Fruit fly (Drosophila melanogaster) whole organism, embryonic: ENCODE measurements around the gene Eig71Ed.
A peak's percentile ranks its signal among the peaks of the same experiment; 100 is the strongest.

Experiments used
- Ada2b ChIP-seq: fragments of 200-800 bp; sonication (Bioruptor generic); IDR thresholded peaks from 2 replicates; pipeline ENCODE4 v1.3.6; 2022; ENCODE audit warnings: missing biosample characterization, missing genetic modification characterization
- B-H2 ChIP-seq: fragments of 200-800 bp; sonication (Bioruptor generic); optimal IDR thresholded peaks from 2 replicates; lab custom pipeline; 2018; ENCODE audit warnings: missing biosample characterization, mild to moderate bottlenecking, missing genetic modification characterization
- Bgb ChIP-seq: fragments of 200-800 bp; sonication (Bioruptor generic); IDR thresholded peaks from 2 replicates; pipeline ENCODE4 v1.3.6; 2022; ENCODE audit warnings: missing biosample characterization, missing genetic modification characterization; ENCODE audit not compliant: partially characterized antibody
- CG1024 ChIP-seq: fragments of 200-800 bp; sonication (Bioruptor generic); IDR thresholded peaks from 2 replicates; pipeline ENCODE4 v1.3.6; 2022; ENCODE audit warnings: missing biosample characterization, missing genetic modification characterization
- CG10321 ChIP-seq: fragments of 200-800 bp; sonication (Bioruptor generic); IDR thresholded peaks from 2 replicates; pipeline ENCODE4 v1.3.6; 2022; ENCODE audit warnings: missing biosample characterization, missing genetic modification characterization
- CG10979 ChIP-seq: fragments of 200-800 bp; sonication (Bioruptor generic); optimal IDR thresholded peaks from 2 replicates; lab custom pipeline; 2018; ENCODE audit warnings: missing biosample characterization, mild to moderate bottlenecking, missing genetic modification characterization, moderate library complexity
- CG11093 ChIP-seq: fragments of 200-800 bp; sonication (Bioruptor generic); IDR thresholded peaks from 3 replicates; pipeline ENCODE4 v1.3.6; 2022; ENCODE audit warnings: missing biosample characterization, missing genetic modification characterization
- CG11247 ChIP-seq: fragments of 200-800 bp; sonication (Bioruptor generic); IDR thresholded peaks from 2 replicates; pipeline ENCODE4 v1.3.6; 2022; ENCODE audit warnings: missing biosample characterization, missing genetic modification characterization
- CG11723 ChIP-seq: fragments of 200-800 bp; sonication (Bioruptor generic); optimal IDR thresholded peaks from 2 replicates; lab custom pipeline; 2017; ENCODE audit warnings: missing biosample characterization, mild to moderate bottlenecking, missing genetic modification characterization
- CG12071 ChIP-seq: fragments of 200-800 bp; sonication (Bioruptor generic); optimal IDR thresholded peaks from 3 replicates; lab custom pipeline; 2018; ENCODE audit warnings: missing biosample characterization, mild to moderate bottlenecking, missing genetic modification characterization
- CG12155 ChIP-seq: fragments of 200-800 bp; sonication (Bioruptor generic); optimal IDR thresholded peaks from 3 replicates; lab custom pipeline; 2016; ENCODE audit warnings: missing biosample characterization, missing genetic modification characterization
- CG13296 ChIP-seq: fragments of 200-800 bp; sonication (Bioruptor generic); optimal IDR thresholded peaks from 3 replicates; lab custom pipeline; 2018; ENCODE audit warnings: missing biosample characterization, mild to moderate bottlenecking, missing genetic modification characterization
- CG13894 ChIP-seq: fragments of 200-800 bp; sonication (Bioruptor generic); optimal IDR thresholded peaks from 3 replicates; lab custom pipeline; 2018; ENCODE audit warnings: missing biosample characterization, mild to moderate bottlenecking, missing genetic modification characterization, moderate library complexity
- CG18476 ChIP-seq: fragments of 200-800 bp; sonication (Bioruptor generic); optimal IDR thresholded peaks from 2 replicates; lab custom pipeline; 2016; ENCODE audit warnings: missing biosample characterization, mild to moderate bottlenecking, missing genetic modification characterization
- CG2116 ChIP-seq: fragments of 200-800 bp; sonication (Bioruptor generic); optimal IDR thresholded peaks from 3 replicates; lab custom pipeline; 2018; ENCODE audit warnings: missing biosample characterization, mild to moderate bottlenecking, missing genetic modification characterization
- CG3163 ChIP-seq: fragments of 200-800 bp; sonication (Bioruptor generic); optimal IDR thresholded peaks from 3 replicates; lab custom pipeline; 2016; ENCODE audit warnings: missing biosample characterization, missing genetic modification characterization
- CG4707 ChIP-seq: fragments of 200-800 bp; sonication (Bioruptor generic); optimal IDR thresholded peaks from 2 replicates; lab custom pipeline; 2018; ENCODE audit warnings: missing biosample characterization, mild to moderate bottlenecking, missing genetic modification characterization, moderate library complexity
- CG6683 ChIP-seq: fragments of 200-800 bp; sonication (Bioruptor generic); optimal IDR thresholded peaks from 2 replicates; lab custom pipeline; 2017; ENCODE audit warnings: missing biosample characterization, mild to moderate bottlenecking, missing genetic modification characterization, missing genetic modification reagents
- CG8944 ChIP-seq: fragments of 200-800 bp; sonication (Bioruptor generic); optimal IDR thresholded peaks from 3 replicates; lab custom pipeline; 2016; ENCODE audit warnings: missing biosample characterization, missing genetic modification characterization
- CG9215 ChIP-seq: fragments of 200-800 bp; sonication (Bioruptor generic); IDR thresholded peaks from 2 replicates; pipeline ENCODE4 v1.3.6; 2022; ENCODE audit warnings: missing biosample characterization, missing genetic modification characterization
- D ChIP-seq, 2 experiments: fragments of 200-800 bp in 1 of 2; fragments of >200 bp in 1 of 2; sonication (Bioruptor generic) in 1 of 2; optimal IDR thresholded peaks; 2 replicates in 1 of 2; 3 replicates in 1 of 2; lab custom pipeline; 2017; ENCODE audit warnings: mild to moderate bottlenecking in 1 of 2, missing biosample characterization in 1 of 2, missing genetic modification characterization in 1 of 2, missing genetic modification reagents in 1 of 2
- D19B ChIP-seq: fragments of 200-800 bp; sonication (Bioruptor generic); optimal IDR thresholded peaks from 2 replicates; lab custom pipeline; 2017; ENCODE audit warnings: missing biosample characterization, mild to moderate bottlenecking, missing genetic modification characterization
- Dad ChIP-seq: fragments of 200-800 bp; sonication (Bioruptor generic); optimal IDR thresholded peaks from 3 replicates; lab custom pipeline; 2016; ENCODE audit warnings: missing biosample characterization, missing genetic modification characterization
- Dp ChIP-seq: fragments of 200-800 bp; sonication (Bioruptor generic); optimal IDR thresholded peaks from 2 replicates; lab custom pipeline; 2018; ENCODE audit warnings: missing biosample characterization, mild to moderate bottlenecking, missing genetic modification characterization, moderate library complexity
- Elba2 ChIP-seq: fragments of 200-800 bp; sonication (Bioruptor generic); optimal IDR thresholded peaks from 3 replicates; lab custom pipeline; 2016; ENCODE audit warnings: missing biosample characterization, missing genetic modification characterization
- H2.0 ChIP-seq: fragments of 200-800 bp; sonication (Bioruptor generic); IDR thresholded peaks from 2 replicates; pipeline ENCODE4 v1.3.6; 2022; ENCODE audit warnings: missing biosample characterization, missing genetic modification characterization
- HLHmδ ChIP-seq: fragments of 200-800 bp; sonication (Bioruptor generic); optimal IDR thresholded peaks from 2 replicates; lab custom pipeline; 2018; ENCODE audit warnings: missing biosample characterization, mild to moderate bottlenecking, missing genetic modification characterization, moderate library complexity
- Max ChIP-seq: fragments of 200-800 bp; sonication (Bioruptor generic); optimal IDR thresholded peaks from 2 replicates; lab custom pipeline; 2016; ENCODE audit warnings: missing biosample characterization, mild to moderate bottlenecking, missing genetic modification characterization
- Sin3A ChIP-seq: fragments of >200 bp; optimal IDR thresholded peaks from 2 replicates; lab custom pipeline; 2018
- TFAM ChIP-seq: fragments of 200-800 bp; sonication (Bioruptor generic); optimal IDR thresholded peaks from 2 replicates; lab custom pipeline; 2017; ENCODE audit warnings: missing biosample characterization, missing genetic modification characterization, inconsistent platforms
- Trl ChIP-seq, 3 experiments: fragments of >200 bp in 2 of 3; fragments of 200-800 bp in 1 of 3; sonication (Bioruptor generic) in 1 of 3; optimal IDR thresholded peaks; 2 replicates in 1 of 3; 3 replicates in 2 of 3; lab custom pipeline; 2016 to 2017; ENCODE audit warnings: missing biosample characterization in 1 of 3, missing genetic modification characterization in 1 of 3
- ara ChIP-seq: fragments of 200-800 bp; sonication (Bioruptor generic); IDR thresholded peaks from 2 replicates; pipeline ENCODE4 v1.3.6; 2022; ENCODE audit warnings: missing biosample characterization, missing genetic modification characterization
- caup ChIP-seq: fragments of 200-800 bp; sonication (Bioruptor generic); optimal IDR thresholded peaks from 3 replicates; lab custom pipeline; 2017; ENCODE audit warnings: missing biosample characterization, mild to moderate bottlenecking, missing genetic modification characterization, moderate library complexity; ENCODE audit not compliant: severe bottlenecking
- chinmo ChIP-seq: fragments of 200-800 bp; sonication (Bioruptor generic); IDR thresholded peaks from 4 replicates; pipeline ENCODE4 v1.3.6; 2022; ENCODE audit warnings: missing biosample characterization, missing genetic modification characterization; ENCODE audit not compliant: partially characterized antibody
- grau ChIP-seq: fragments of 200-800 bp; optimal IDR thresholded peaks from 3 replicates; lab custom pipeline; 2019; ENCODE audit warnings: missing biosample characterization, mild to moderate bottlenecking, missing genetic modification characterization, moderate library complexity
- insv ChIP-seq, 2 experiments: fragments of 200-800 bp; sonication (Bioruptor generic); optimal IDR thresholded peaks; 3 replicates each; lab custom pipeline; 2016 to 2018; ENCODE audit warnings: missing biosample characterization in 2 of 2, missing genetic modification characterization in 2 of 2
- lola ChIP-seq, 3 experiments: fragments of >200 bp in 2 of 3; fragments of 200-800 bp in 1 of 3; sonication (Bioruptor generic) in 1 of 3; optimal IDR thresholded peaks; 2 replicates each; lab custom pipeline; 2017 to 2019; ENCODE audit warnings: missing biosample characterization in 3 of 3, missing genetic modification characterization in 3 of 3, mild to moderate bottlenecking in 1 of 3, moderate library complexity in 1 of 3
- lov ChIP-seq, 2 experiments: fragments of 200-800 bp in 1 of 2; fragments of >200 bp in 1 of 2; sonication (Bioruptor generic) in 1 of 2; IDR thresholded peaks in 1 of 2; optimal IDR thresholded peaks in 1 of 2; 2 replicates in 1 of 2; 3 replicates in 1 of 2; pipeline versions ENCODE4 v1.3.6 to Lab custom; 2017 to 2022; ENCODE audit warnings: missing biosample characterization in 1 of 2, missing genetic modification characterization in 1 of 2
- maf-S ChIP-seq: fragments of 200-800 bp; sonication (Bioruptor generic); optimal IDR thresholded peaks from 2 replicates; lab custom pipeline; 2016; ENCODE audit warnings: missing biosample characterization, missing genetic modification characterization
- otp ChIP-seq: fragments of 200-800 bp; sonication (Bioruptor generic); IDR thresholded peaks from 3 replicates; pipeline ENCODE4, ENCODE4 v1.3.6; 2022; ENCODE audit warnings: missing biosample characterization, missing genetic modification characterization
- p53 ChIP-seq: fragments of 200-800 bp; sonication (Bioruptor generic); optimal IDR thresholded peaks from 2 replicates; lab custom pipeline; 2016; ENCODE audit warnings: missing biosample characterization, missing genetic modification characterization
- pfk ChIP-seq: fragments of 200-800 bp; sonication (Bioruptor generic); optimal IDR thresholded peaks from 2 replicates; lab custom pipeline; 2018; ENCODE audit warnings: missing biosample characterization, mild to moderate bottlenecking, missing genetic modification characterization, moderate library complexity
- ro ChIP-seq: fragments of 200-800 bp; sonication (Bioruptor generic); IDR thresholded peaks from 2 replicates; pipeline ENCODE4 v1.3.6; 2022; ENCODE audit warnings: missing biosample characterization, missing genetic modification characterization
- run ChIP-seq: fragments of 200-800 bp; sonication (Bioruptor generic); optimal IDR thresholded peaks from 3 replicates; lab custom pipeline; 2018; ENCODE audit warnings: missing biosample characterization, mild to moderate bottlenecking, missing genetic modification characterization
- ssp ChIP-seq: fragments of 200-800 bp; sonication (Bioruptor generic); IDR thresholded peaks from 2 replicates; pipeline ENCODE4 v1.3.6; 2022; ENCODE audit warnings: missing biosample characterization, missing genetic modification characterization
- tup ChIP-seq: fragments of 200-800 bp; sonication (Bioruptor generic); optimal IDR thresholded peaks from 2 replicates; lab custom pipeline; 2016; ENCODE audit warnings: missing biosample characterization, mild to moderate bottlenecking, missing genetic modification characterization, moderate library complexity
- twi ChIP-seq: fragments of 200-800 bp; optimal IDR thresholded peaks from 2 replicates; lab custom pipeline; 2019; ENCODE audit warnings: missing biosample characterization, mild to moderate bottlenecking, missing genetic modification characterization, moderate library complexity

The Eig71Ed gene

DNA sequence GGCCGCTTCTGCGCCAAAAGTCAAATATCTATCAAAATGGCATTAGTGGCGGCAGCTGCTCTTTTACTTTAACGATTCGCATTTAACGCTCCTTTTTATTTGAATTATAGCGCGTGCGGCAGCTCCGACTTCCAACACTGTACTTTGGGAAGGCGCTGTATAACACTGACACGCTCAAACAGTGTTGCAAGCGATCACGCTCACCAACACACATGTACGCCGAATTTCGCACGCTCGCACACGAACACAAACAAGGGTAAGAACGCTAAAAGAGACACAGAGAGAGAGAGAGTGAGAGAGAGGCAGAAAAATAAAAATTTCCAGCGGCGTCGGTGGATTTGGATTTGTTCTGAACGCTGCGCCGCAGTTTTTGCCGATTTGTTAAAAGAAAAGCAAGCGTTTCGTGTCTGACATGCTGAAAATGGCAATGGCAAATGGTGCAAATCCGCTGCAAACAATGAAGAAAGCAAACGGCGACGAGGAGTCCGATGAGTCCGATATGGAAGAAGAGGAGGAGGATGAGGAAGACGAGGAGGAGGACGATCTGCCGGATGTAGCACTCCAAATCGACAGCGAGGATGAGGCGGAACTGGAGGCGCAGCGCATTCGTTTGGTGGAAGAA, 32.6 kb upstream of the Eig71Ed start, which contains the start of gene Phs (continued):
- no peak for TF ChIP-seq CG11093 (GFP tag; lab: Robert Waterston, UW)
- peak; percentile 74 for TF ChIP-seq CG12071 (GFP tag; lab: Kevin White, UChicago)
- peak; percentile 64 for TF ChIP-seq CG11723
- TF ChIP-seq run, result no peak
- TF ChIP-seq Elba2 (GFP tag; lab: Kevin White, UChicago), result peak; percentile 63
- peak; percentile 25 for TF ChIP-seq pfk (GFP tag; lab: Kevin White, UChicago)
- TF ChIP-seq CG13296 (GFP tag; lab: Kevin White, UChicago), result peak; percentile 53
- TF ChIP-seq CG6683, result peak; percentile 41
- TF ChIP-seq otp (GFP tag; lab: Robert Waterston, UW), result peak; percentile 78
- peak; percentile 98 for TF ChIP-seq Dp (GFP tag; lab: Kevin White, UChicago)
- no peak; the same call in 1 of the 2 replicates for TF ChIP-seq ro (GFP tag; lab: Robert Waterston, UW)
- peak; percentile 88 for TF ChIP-seq caup (GFP tag; lab: Kevin White, UChicago)
- peak; percentile 65 for TF ChIP-seq Bgb
- TF ChIP-seq CG10979, result peak; percentile 45
- TF ChIP-seq H2.0, result peak; percentile 79
- TF ChIP-seq insv (GFP tag; optimal IDR thresholded peaks at IDR 0.05; lab: Kevin White, UChicago), result peak in 1 of 2 experiments; percentile 30
- peak; percentile 91 for TF ChIP-seq CG2116 (GFP tag; lab: Kevin White, UChicago)
- peak; percentile 75 for TF ChIP-seq Max (GFP tag; lab: Kevin White, UChicago)
- peak; percentile 28 for TF ChIP-seq D (optimal IDR thresholded peaks at IDR 0.05; lab: Kevin White, UChicago)
- TF ChIP-seq D (GFP tag; optimal IDR thresholded peaks at IDR 0.05; lab: Kevin White, UChicago), result peak; percentile 67
- TF ChIP-seq tup (GFP tag; lab: Kevin White, UChicago), result peak; percentile 73
- TF ChIP-seq CG1024, result peak; percentile 70
- peak; percentile 88 for TF ChIP-seq CG12155
- TF ChIP-seq B-H2, result peak; percentile 92
- no peak for TF ChIP-seq lov (optimal IDR thresholded peaks at IDR 0.05; lab: Kevin White, UChicago)
- peak; percentile 78; the same call in 1 of the 3 replicates for TF ChIP-seq lov (GFP tag; IDR thresholded peaks at IDR 0.05; lab: Robert Waterston, UW)
- peak; percentile 90 for TF ChIP-seq Dad
- TF ChIP-seq Ada2b (GFP tag; lab: Robert Waterston, UW), result no peak
- 0 out of 2 replicates have a peak, but pooled peaks have one; percentile 34 for TF ChIP-seq CG10321
- peak; percentile 63 for TF ChIP-seq CG13894 (tag; lab: Kevin White, UChicago)
- peak; percentile 74 for TF ChIP-seq CG9215 (GFP tag; lab: Robert Waterston, UW)
- TF ChIP-seq TFAM (GFP tag; lab: Kevin White, UChicago), result no peak
- peak; percentile 59 for TF ChIP-seq CG4707 (GFP tag; lab: Kevin White, UChicago)
- TF ChIP-seq CG8944 (GFP tag; lab: Kevin White, UChicago), result peak; percentile 90
- peak; percentile 74 for TF ChIP-seq ara (GFP tag; lab: Robert Waterston, UW)
- peak; percentile 55 for TF ChIP-seq grau (tag; lab: Kevin White, UChicago)
- peak; percentile 56 for TF ChIP-seq D19B (GFP tag; lab: Kevin White, UChicago)
- TF ChIP-seq p53, result peak; percentile 71
- TF ChIP-seq twi (tag; lab: Kevin White, UChicago), result peak; percentile 48
- peak; percentile 90 to 92 for TF ChIP-seq Trl (optimal IDR thresholded peaks at IDR 0.05; lab: Kevin White, UChicago)
- TF ChIP-seq Trl (GFP tag; optimal IDR thresholded peaks at IDR 0.05; lab: Kevin White, UChicago), result peak; percentile 92
- peak; percentile 32 for TF ChIP-seq HLHmδ (GFP tag; lab: Kevin White, UChicago)
- TF ChIP-seq lola (GFP tag; optimal IDR thresholded peaks at IDR 0.05; lab: Kevin White, UChicago), result peak in 1 of 3 experiments; percentile 30
- TF ChIP-seq CG18476 (GFP tag; lab: Kevin White, UChicago), result peak; percentile 77
- peak; percentile 74 for TF ChIP-seq CG3163 (GFP tag; lab: Kevin White, UChicago)
- peak; percentile 67 for TF ChIP-seq ssp (GFP tag; lab: Robert Waterston, UW)
- TF ChIP-seq CG11247, result peak; percentile 91
- peak; percentile 54 for TF ChIP-seq Sin3A (lab: Kevin White, UChicago)
- TF ChIP-seq maf-S, result peak; percentile 87
- TF ChIP-seq chinmo (GFP tag; lab: Robert Waterston, UW), result peak; percentile 82; the same call in 1 of the 4 replicates
